Fruit fly (Drosophila melanogaster) whole organism, embryonic: ENCODE measurements around the gene CG16956.

ENCODE experiments used
- Ada2b ChIP-seq: fragments of 200-800 bp; sonication (Bioruptor generic); IDR thresholded peaks from 2 replicates; pipeline ENCODE4 v1.3.6; 2022; ENCODE audit warnings: missing biosample characterization, missing genetic modification characterization
- Blimp-1 ChIP-seq: fragments of 200-800 bp; sonication (Bioruptor generic); optimal IDR thresholded peaks from 3 replicates; lab custom pipeline; 2018; ENCODE audit warnings: missing biosample characterization, missing genetic modification characterization, mild to moderate bottlenecking, moderate library complexity, missing genetic modification reagents
- BtbVII ChIP-seq: fragments of 200-800 bp; sonication (Bioruptor generic); optimal IDR thresholded peaks from 3 replicates; lab custom pipeline; 2017; ENCODE audit warnings: missing biosample characterization, mild to moderate bottlenecking, missing genetic modification characterization
- CG10147 ChIP-seq: fragments of 200-800 bp; sonication (Bioruptor generic); optimal IDR thresholded peaks from 2 replicates; lab custom pipeline; 2019; ENCODE audit warnings: missing biosample characterization, mild to moderate bottlenecking, missing genetic modification characterization, moderate library complexity
- CG10267 ChIP-seq: fragments of 200-800 bp; sonication (Bioruptor generic); optimal IDR thresholded peaks from 2 replicates; lab custom pipeline; 2018; ENCODE audit warnings: missing biosample characterization, mild to moderate bottlenecking, missing genetic modification characterization, moderate library complexity
- CG11085 ChIP-seq: fragments of 200-800 bp; sonication (Bioruptor generic); IDR thresholded peaks from 2 replicates; pipeline ENCODE4 v1.3.6; 2022; ENCODE audit warnings: missing biosample characterization, missing genetic modification characterization
- CG11456 ChIP-seq: fragments of 200-800 bp; sonication (Bioruptor generic); IDR thresholded peaks from 3 replicates; pipeline ENCODE4 v1.3.6; 2022; ENCODE audit warnings: missing biosample characterization, missing genetic modification characterization
- CG14860 ChIP-seq: fragments of 200-800 bp; sonication (Bioruptor generic); IDR thresholded peaks from 3 replicates; pipeline ENCODE4 v1.3.6; 2022; ENCODE audit warnings: missing biosample characterization, missing genetic modification characterization; ENCODE audit not compliant: partially characterized antibody
- CG17829 ChIP-seq: fragments of 200-800 bp; optimal IDR thresholded peaks from 2 replicates; lab custom pipeline; 2019; ENCODE audit warnings: missing biosample characterization, mild to moderate bottlenecking, missing genetic modification characterization, moderate library complexity
- CG18476 ChIP-seq: fragments of 200-800 bp; sonication (Bioruptor generic); optimal IDR thresholded peaks from 2 replicates; lab custom pipeline; 2016; ENCODE audit warnings: missing biosample characterization, mild to moderate bottlenecking, missing genetic modification characterization
- CG3163 ChIP-seq: fragments of 200-800 bp; sonication (Bioruptor generic); optimal IDR thresholded peaks from 3 replicates; lab custom pipeline; 2016; ENCODE audit warnings: missing biosample characterization, missing genetic modification characterization
- CG32772 ChIP-seq: fragments of 200-800 bp; sonication (Bioruptor generic); IDR thresholded peaks from 2 replicates; pipeline ENCODE4 v1.3.6; 2022; ENCODE audit warnings: missing biosample characterization, missing genetic modification characterization
- CG33213 ChIP-seq: fragments of 200-800 bp; sonication (Bioruptor generic); optimal IDR thresholded peaks from 3 replicates; lab custom pipeline; 2016; ENCODE audit warnings: missing biosample characterization, missing genetic modification characterization
- CG3838 ChIP-seq: fragments of 200-800 bp; sonication (Bioruptor generic); optimal IDR thresholded peaks from 3 replicates; lab custom pipeline; 2016; ENCODE audit warnings: missing biosample characterization, missing genetic modification characterization
- CG4617 ChIP-seq: fragments of 200-800 bp; sonication (Bioruptor generic); optimal IDR thresholded peaks from 3 replicates; lab custom pipeline; 2016; ENCODE audit warnings: missing biosample characterization, missing genetic modification characterization, borderline replicate concordance
- CG6689 ChIP-seq: fragments of 200-800 bp; sonication (Bioruptor generic); IDR thresholded peaks from 2 replicates; pipeline ENCODE4 v1.3.6; 2022; ENCODE audit warnings: missing biosample characterization, missing genetic modification characterization
- CG8290 ChIP-seq, 3 experiments: fragments of 200-800 bp; sonication (Bioruptor generic); optimal IDR thresholded peaks; 2 replicates each; lab custom pipeline; 2016 to 2019; ENCODE audit warnings: missing biosample characterization in 3 of 3, missing genetic modification characterization in 3 of 3, mild to moderate bottlenecking in 2 of 3, moderate library complexity in 1 of 3
- CG9932 ChIP-seq: fragments of 200-800 bp; sonication (Bioruptor generic); IDR thresholded peaks from 2 replicates; pipeline ENCODE4 v1.3.6; 2022; ENCODE audit warnings: missing biosample characterization, missing genetic modification characterization
- Dek ChIP-seq: fragments of 200-800 bp; sonication (Bioruptor generic); optimal IDR thresholded peaks from 3 replicates; lab custom pipeline; 2019; ENCODE audit warnings: missing biosample characterization, mild to moderate bottlenecking, missing genetic modification characterization, moderate library complexity
- Dref ChIP-seq: fragments of 200-800 bp; sonication (Bioruptor generic); IDR thresholded peaks from 2 replicates; pipeline ENCODE4 v1.3.6; 2022; ENCODE audit warnings: missing biosample characterization, missing genetic modification characterization
- Fer3 ChIP-seq: fragments of 200-800 bp; sonication (Bioruptor generic); optimal IDR thresholded peaks from 2 replicates; lab custom pipeline; 2018; ENCODE audit warnings: missing biosample characterization, mild to moderate bottlenecking, missing genetic modification characterization, moderate library complexity
- HmgZ ChIP-seq: fragments of 200-800 bp; sonication (Bioruptor generic); optimal IDR thresholded peaks from 2 replicates; lab custom pipeline; 2018; ENCODE audit warnings: missing biosample characterization, mild to moderate bottlenecking, missing genetic modification characterization
- Hr3 ChIP-seq: fragments of 200-800 bp; sonication (Bioruptor generic); optimal IDR thresholded peaks from 3 replicates; lab custom pipeline; 2016; ENCODE audit warnings: missing biosample characterization, missing genetic modification characterization
- NK7.1 ChIP-seq: fragments of 200-800 bp; sonication (Bioruptor generic); optimal IDR thresholded peaks from 3 replicates; lab custom pipeline; 2016; ENCODE audit warnings: missing biosample characterization, missing genetic modification characterization
- Pdp1 ChIP-seq, 2 experiments: fragments of 200-800 bp; sonication (Bioruptor generic); optimal IDR thresholded peaks; 3 replicates each; lab custom pipeline; 2016; ENCODE audit warnings: missing biosample characterization in 2 of 2, missing genetic modification characterization in 2 of 2, mild to moderate bottlenecking in 1 of 2, moderate library complexity in 1 of 2
- Sry-δ ChIP-seq: fragments of 200-800 bp; sonication (Bioruptor generic); optimal IDR thresholded peaks from 2 replicates; lab custom pipeline; 2016; ENCODE audit warnings: missing biosample characterization, missing genetic modification characterization
- amos ChIP-seq: fragments of 200-800 bp; sonication (Bioruptor generic); IDR thresholded peaks from 2 replicates; pipeline ENCODE4 v1.3.6; 2022; ENCODE audit warnings: missing biosample characterization, missing genetic modification characterization; ENCODE audit not compliant: partially characterized antibody
- ap ChIP-seq: fragments of 200-800 bp; sonication (Bioruptor generic); IDR thresholded peaks from 2 replicates; pipeline ENCODE4 v1.3.6; 2022; ENCODE audit warnings: missing biosample characterization, missing genetic modification characterization
- bowl ChIP-seq: fragments of 200-800 bp; sonication (Bioruptor generic); IDR thresholded peaks from 2 replicates; pipeline ENCODE4 v1.3.6; 2022; ENCODE audit warnings: missing biosample characterization, missing genetic modification characterization
- ci ChIP-seq: fragments of 200-800 bp; sonication (Bioruptor generic); IDR thresholded peaks from 3 replicates; pipeline ENCODE4 v1.3.6; 2022; ENCODE audit warnings: missing biosample characterization, missing genetic modification characterization
- gem ChIP-seq: fragments of 200-800 bp; sonication (Bioruptor generic); optimal IDR thresholded peaks from 2 replicates; lab custom pipeline; 2019; ENCODE audit warnings: missing biosample characterization, mild to moderate bottlenecking, missing genetic modification characterization, moderate library complexity
- gro ChIP-seq: fragments of 200-800 bp; sonication (Bioruptor generic); optimal IDR thresholded peaks from 2 replicates; lab custom pipeline; 2016; ENCODE audit warnings: missing biosample characterization, missing genetic modification characterization
- h ChIP-seq: fragments of >200 bp; optimal IDR thresholded peaks from 2 replicates; lab custom pipeline; 2017
- hb ChIP-seq: fragments of 200-800 bp; sonication (Bioruptor generic); IDR thresholded peaks from 3 replicates; pipeline ENCODE4 v1.3.6; 2022; ENCODE audit warnings: missing biosample characterization, missing genetic modification characterization; ENCODE audit not compliant: partially characterized antibody
- kah ChIP-seq: fragments of 200-800 bp; sonication (Bioruptor generic); optimal IDR thresholded peaks from 2 replicates; lab custom pipeline; 2018; ENCODE audit warnings: missing biosample characterization, mild to moderate bottlenecking, missing genetic modification characterization
- kay ChIP-seq: fragments of 200-800 bp; sonication (Bioruptor generic); optimal IDR thresholded peaks from 2 replicates; lab custom pipeline; 2016; ENCODE audit warnings: missing biosample characterization, missing genetic modification characterization
- lmd ChIP-seq: fragments of 200-800 bp; sonication (Bioruptor generic); IDR thresholded peaks from 2 replicates; pipeline ENCODE4 v1.3.6; 2022; ENCODE audit warnings: missing biosample characterization, missing genetic modification characterization
- onecut ChIP-seq: fragments of 200-800 bp; sonication (Bioruptor generic); IDR thresholded peaks from 2 replicates; pipeline ENCODE4 v1.3.6; 2022; ENCODE audit warnings: missing biosample characterization, missing genetic modification characterization
- phol ChIP-seq: fragments of 200-800 bp; sonication (Bioruptor generic); optimal IDR thresholded peaks from 3 replicates; lab custom pipeline; 2018; ENCODE audit warnings: missing biosample characterization, mild to moderate bottlenecking, missing genetic modification characterization, moderate library complexity
- rib ChIP-seq: fragments of 200-800 bp; sonication (Bioruptor generic); IDR thresholded peaks from 2 replicates; pipeline ENCODE4 v1.3.6; 2022; ENCODE audit warnings: missing biosample characterization, missing genetic modification characterization
- row ChIP-seq: fragments of 200-800 bp; sonication (Bioruptor generic); IDR thresholded peaks from 3 replicates; pipeline ENCODE4 v1.3.6; 2022; ENCODE audit warnings: missing biosample characterization, missing genetic modification characterization
- run ChIP-seq: fragments of 200-800 bp; sonication (Bioruptor generic); optimal IDR thresholded peaks from 3 replicates; lab custom pipeline; 2018; ENCODE audit warnings: missing biosample characterization, mild to moderate bottlenecking, missing genetic modification characterization
- salm ChIP-seq: fragments of 200-800 bp; sonication (Bioruptor generic); optimal IDR thresholded peaks from 2 replicates; lab custom pipeline; 2018; ENCODE audit warnings: missing biosample characterization, mild to moderate bottlenecking, missing genetic modification characterization
- sim ChIP-seq: fragments of 200-800 bp; sonication (Bioruptor generic); IDR thresholded peaks from 2 replicates; pipeline ENCODE4 v1.3.6; 2022; ENCODE audit warnings: missing biosample characterization, missing genetic modification characterization
- slbo ChIP-seq: fragments of 200-800 bp; sonication (Bioruptor generic); IDR thresholded peaks from 2 replicates; pipeline ENCODE4 v1.3.6; 2022; ENCODE audit warnings: missing biosample characterization, missing genetic modification characterization
- stwl ChIP-seq: fragments of 200-800 bp; sonication (Bioruptor generic); optimal IDR thresholded peaks from 3 replicates; lab custom pipeline; 2018; ENCODE audit warnings: missing biosample characterization, mild to moderate bottlenecking, missing genetic modification characterization, moderate library complexity
- tin ChIP-seq: fragments of 200-800 bp; sonication (Bioruptor generic); optimal IDR thresholded peaks from 3 replicates; lab custom pipeline; 2016; ENCODE audit warnings: missing biosample characterization, missing genetic modification characterization
- trem ChIP-seq: fragments of 200-800 bp; optimal IDR thresholded peaks from 3 replicates; lab custom pipeline; 2019; ENCODE audit warnings: missing biosample characterization, mild to moderate bottlenecking, missing genetic modification characterization, moderate library complexity
- vvl ChIP-seq: fragments of 200-800 bp; sonication (Bioruptor generic); IDR thresholded peaks from 2 replicates; pipeline ENCODE4 v1.3.6; 2022; ENCODE audit warnings: missing biosample characterization, missing genetic modification characterization
- zfh2 ChIP-seq: fragments of 200-800 bp; sonication (Bioruptor generic); optimal IDR thresholded peaks from 2 replicates; lab custom pipeline; 2016; ENCODE audit warnings: missing biosample characterization, missing genetic modification characterization

The CG16956 gene

DNA sequence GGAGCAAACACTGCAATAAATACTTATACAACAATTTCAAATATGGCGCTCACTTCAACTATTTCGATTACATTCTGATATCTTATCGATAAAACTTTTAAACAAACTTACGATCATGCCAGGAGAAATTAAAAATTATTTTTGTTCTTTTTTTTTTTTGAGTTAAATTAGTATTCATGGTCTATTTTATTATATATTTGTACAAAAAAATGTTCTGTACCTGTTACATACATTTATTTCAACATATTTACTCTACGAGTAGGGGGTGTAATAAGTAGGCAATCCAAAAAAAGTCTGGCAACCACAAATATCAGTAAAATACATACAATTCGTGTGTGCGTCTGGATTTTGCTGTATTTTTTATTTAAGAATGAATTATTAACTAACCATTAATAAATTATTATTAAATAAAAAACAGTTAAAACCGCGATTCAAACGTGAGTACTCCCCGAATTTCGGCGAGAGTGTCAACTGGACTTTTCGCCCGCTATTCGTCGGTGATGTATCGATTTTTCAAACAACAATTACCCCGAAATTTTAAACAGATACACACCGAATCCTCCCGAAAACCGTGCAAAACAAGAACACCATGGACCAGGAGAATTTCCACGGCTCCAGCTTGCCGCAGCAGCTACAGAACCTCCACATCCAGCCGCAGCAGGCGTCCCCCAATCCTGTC, 31.9 kb downstream of the CG16956 start, which contains the start of gene loqs (continued):
- peak; percentile 99 for TF ChIP-seq onecut
- no peak for TF ChIP-seq ap
- TF ChIP-seq stwl, result peak; percentile 50
- TF ChIP-seq gro (GFP tag; lab: Kevin White, UChicago), result no peak
- TF ChIP-seq CG18476 (GFP tag; lab: Kevin White, UChicago), result no peak
- no peak for TF ChIP-seq kah (GFP tag; lab: Kevin White, UChicago)
- peak; percentile 46; the same call in 1 of the 2 replicates for TF ChIP-seq slbo (GFP tag; lab: Robert Waterston, UW)
- TF ChIP-seq ci (GFP tag; lab: Robert Waterston, UW), result no peak
- TF ChIP-seq CG17829 (tag; lab: Kevin White, UChicago), result peak; percentile 18
- no peak for TF ChIP-seq CG3163
- TF ChIP-seq CG6689, result 0 out of 2 replicates have a peak, but pooled peaks have one; percentile 5
- peak; percentile 52 for TF ChIP-seq CG8290 (GFP tag; optimal IDR thresholded peaks at IDR 0.05; lab: Kevin White, UChicago)
- TF ChIP-seq CG8290 (tag; optimal IDR thresholded peaks at IDR 0.05; lab: Kevin White, UChicago), result no peak
- TF ChIP-seq gem (tag; lab: Kevin White, UChicago), result peak; percentile 50
- no peak for TF ChIP-seq lmd (GFP tag; lab: Robert Waterston, UW)
- TF ChIP-seq hb (GFP tag; lab: Robert Waterston, UW), result no peak
- no peak for TF ChIP-seq amos (GFP tag; lab: Robert Waterston, UW)
- TF ChIP-seq Ada2b (GFP tag; lab: Robert Waterston, UW), result peak; percentile 10; the same call in 1 of the 2 replicates
- TF ChIP-seq CG10267 (tag; lab: Kevin White, UChicago), result peak; percentile 39
- TF ChIP-seq Hr3 (GFP tag; lab: Kevin White, UChicago), result peak; percentile 6
- TF ChIP-seq run, result no peak
- peak; percentile 31 for TF ChIP-seq CG4617 (GFP tag; lab: Kevin White, UChicago)
- TF ChIP-seq Pdp1 (GFP tag; optimal IDR thresholded peaks at IDR 0.05; lab: Kevin White, UChicago), result peak in 1 of 2 experiments; percentile 36
- no peak for TF ChIP-seq CG32772 (GFP tag; lab: Robert Waterston, UW)
- TF ChIP-seq trem (tag; lab: Kevin White, UChicago), result peak; percentile 54
- no peak for TF ChIP-seq BtbVII (GFP tag; lab: Kevin White, UChicago)
- TF ChIP-seq phol, result peak; percentile 48
- peak; percentile 55 for TF ChIP-seq Dref
- TF ChIP-seq Sry-δ (GFP tag; lab: Kevin White, UChicago), result peak; percentile 4
- peak; percentile 55 for TF ChIP-seq CG9932
- TF ChIP-seq sim (GFP tag; lab: Robert Waterston, UW), result no peak

- TF ChIP-seq ci (GFP tag; lab: Robert Waterston, UW), result no peak
- peak; percentile 50; the same call in 1 of the 2 replicates for TF ChIP-seq CG11085 (GFP tag; lab: Robert Waterston, UW)
- TF ChIP-seq HmgZ (tag; lab: Kevin White, UChicago), result peak; percentile 42
- TF ChIP-seq row, result peak; percentile 95
- peak; percentile 64 for TF ChIP-seq Fer3 (tag; lab: Kevin White, UChicago)
- TF ChIP-seq CG33213, result peak; percentile 14
- peak; percentile 68; the same call in 1 of the 3 replicates for TF ChIP-seq CG11456
- TF ChIP-seq vvl (GFP tag; lab: Robert Waterston, UW), result no peak
- peak; percentile 60 for TF ChIP-seq tin (GFP tag; lab: Kevin White, UChicago)
- no peak for TF ChIP-seq Blimp-1 (GFP tag; lab: Kevin White, UChicago)
- TF ChIP-seq Dek (tag; lab: Kevin White, UChicago), result no peak
- TF ChIP-seq CG14860, result peak; percentile 68; the same call in 2 of the 3 replicates
- no peak for TF ChIP-seq salm
- no peak for TF ChIP-seq NK7.1 (GFP tag; lab: Kevin White, UChicago)
- 0 out of 2 replicates have a peak, but pooled peaks have one; percentile 23 for TF ChIP-seq rib
- TF ChIP-seq kay, result peak; percentile 75
- no peak for TF ChIP-seq h (lab: Kevin White, UChicago)
- TF ChIP-seq CG3838, result no peak
- TF ChIP-seq bowl (GFP tag; lab: Robert Waterston, UW), result no peak
- TF ChIP-seq zfh2 (GFP tag; lab: Kevin White, UChicago), result peak; percentile 64
- peak; percentile 78 for TF ChIP-seq CG10147 (GFP tag; lab: Kevin White, UChicago)
Observed at dm6 chr2L:13378488-13378964, 35.8 kb downstream of the CG16956 start, which contains the start of the genes CG9302 and beta'COP. Gene CG9302, minus strand, starts transcription at chr2L:13378538. Gene beta'COP, plus strand, starts transcription at chr2L:13378902.
